Fruit fly (Drosophila melanogaster): ENCODE measurements around the gene eIF4EHP.

eIF4EHP gene

dm6 chr3R:24142971-24143370 lies 34.2 kb upstream of the eIF4EHP start (continued):
- TF ChIP-seq Dp (GFP tag; optimal IDR thresholded peaks at IDR 0.05) (no peak), CG12391 (tag; optimal IDR thresholded peaks at IDR 0.05) (peak; percentile 36), CG13424 (tag; optimal IDR thresholded peaks at IDR 0.05) (peak; percentile 33), CG3407 (GFP tag; optimal IDR thresholded peaks at IDR 0.05) (peak; percentile 3), CG2712 (tag; optimal IDR thresholded peaks at IDR 0.05) (peak; percentile 58), Gug (GFP tag; IDR thresholded peaks at IDR 0.05) (0 out of 4 replicates have a peak, but pooled peaks have one; percentile 13), CG18599 (GFP tag; optimal IDR thresholded peaks at IDR 0.05) (no peak), CG9817 (tag; optimal IDR thresholded peaks at IDR 0.05) (no peak), CG4617 (GFP tag; optimal IDR thresholded peaks at IDR 0.05; ENCODE audit: borderline replicate concordance) (no peak), CG11696 (GFP tag; IDR thresholded peaks at IDR 0.05) (no peak), jumu (GFP tag; optimal IDR thresholded peaks at IDR 0.05) (no peak), CG9609 (GFP tag; optimal IDR thresholded peaks at IDR 0.05) (peak; percentile 5), az2 (GFP tag; optimal IDR thresholded peaks at IDR 0.05) (peak; percentile 18), bsh (GFP tag; optimal IDR thresholded peaks at IDR 0.05) (peak; percentile 30 to 58), vnd (GFP tag; IDR thresholded peaks at IDR 0.05; ENCODE audit: partially characterized antibody) (no peak), gce (GFP tag; IDR thresholded peaks at IDR 0.05) (no peak), CG33213 (GFP tag; optimal IDR thresholded peaks at IDR 0.05) (no peak), cwo (GFP tag; optimal IDR thresholded peaks at IDR 0.05) (peak; percentile 1), CG15696 (tag; optimal IDR thresholded peaks at IDR 0.05) (no peak), E2f2 (GFP tag; IDR thresholded peaks at IDR 0.05) (no peak), Chrac-16 (GFP tag; optimal IDR thresholded peaks at IDR 0.05) (no peak), ham (GFP tag; IDR thresholded peaks at IDR 0.05) (no peak), ac (GFP tag; optimal IDR thresholded peaks at IDR 0.05) (no peak), rib (GFP tag; IDR thresholded peaks at IDR 0.05) (no peak), CG10959 (GFP tag; IDR thresholded peaks at IDR 0.05) (no peak), prd (optimal IDR thresholded peaks at IDR 0.05) (no peak), prd (GFP tag; IDR thresholded peaks at IDR 0.05) (peak; percentile 38; the same call in 1 of the 3 replicates), gem (tag; optimal IDR thresholded peaks at IDR 0.05) (peak; percentile 60), ci (GFP tag; IDR thresholded peaks at IDR 0.05) (peak; percentile 63; the same call in 1 of the 3 replicates), pnt (GFP tag; optimal IDR thresholded peaks at IDR 0.05) (peak; percentile 23), ro (GFP tag; IDR thresholded peaks at IDR 0.05) (no peak), Aef1 (GFP tag; IDR thresholded peaks at IDR 0.05) (no peak), sisA (GFP tag; IDR thresholded peaks at IDR 0.05) (peak; percentile 60), Vsx1 (GFP tag; optimal IDR thresholded peaks at IDR 0.05) (no peak), Rfx (GFP tag; IDR thresholded peaks at IDR 0.05) (no peak), Myb (GFP tag; optimal IDR thresholded peaks at IDR 0.05) (no peak), CG7963 (GFP tag; IDR thresholded peaks at IDR 0.05; ENCODE audit: partially characterized antibody) (no peak), btn (GFP tag; optimal IDR thresholded peaks at IDR 0.05) (no peak), CG14014 (GFP tag; IDR thresholded peaks at IDR 0.05) (no peak), Stat92E (GFP tag; optimal IDR thresholded peaks at IDR 0.05) (no peak), NfI (GFP tag; optimal IDR thresholded peaks at IDR 0.05) (no peak), otp (GFP tag; IDR thresholded peaks at IDR 0.05) (no peak), CG10366 (GFP tag; IDR thresholded peaks at IDR 0.05) (peak; percentile 21; the same call in 1 of the 2 replicates), CG14965 (GFP tag; optimal IDR thresholded peaks at IDR 0.05; ENCODE audit: borderline replicate concordance) (no peak), Jarid2 (GFP tag; optimal IDR thresholded peaks at IDR 0.05) (no peak), CG4404 (GFP tag; IDR thresholded peaks at IDR 0.05) (no peak), croc (GFP tag; conservative IDR thresholded peaks at IDR 0.05) (0 out of 3 replicates have a peak, but pooled peaks have one; percentile 17), ttk (GFP tag; IDR thresholded peaks at IDR 0.05) (0 out of 2 replicates have a peak, but pooled peaks have one; percentile 30), h (optimal IDR thresholded peaks at IDR 0.05) (no peak), Taf1 (GFP tag; IDR thresholded peaks at IDR 0.05) (no peak), Bteb2 (GFP tag; optimal IDR thresholded peaks at IDR 0.05) (no peak), tgo (GFP tag; IDR thresholded peaks at IDR 0.05) (peak; percentile 46; the same call in 2 of the 3 replicates)
